Fruit fly (Drosophila melanogaster) whole organism, embryonic: ENCODE measurements around the gene Bx.

Experiments used
- Abd-B ChIP-seq: fragments of 200-800 bp; sonication (Bioruptor generic); optimal IDR thresholded peaks from 2 replicates; lab custom pipeline; 2018; ENCODE audit warnings: missing biosample characterization, mild to moderate bottlenecking, missing genetic modification characterization, moderate library complexity
- BEAF-32 ChIP-seq: fragments of 200-800 bp; sonication (Bioruptor generic); optimal IDR thresholded peaks from 3 replicates; lab custom pipeline; 2017; ENCODE audit warnings: missing biosample characterization, missing genetic modification characterization, mild to moderate bottlenecking, moderate library complexity, missing genetic modification reagents
- Blimp-1 ChIP-seq: fragments of 200-800 bp; sonication (Bioruptor generic); optimal IDR thresholded peaks from 3 replicates; lab custom pipeline; 2018; ENCODE audit warnings: missing biosample characterization, missing genetic modification characterization, mild to moderate bottlenecking, moderate library complexity, missing genetic modification reagents
- Bteb2 ChIP-seq: fragments of 200-800 bp; sonication (Bioruptor generic); optimal IDR thresholded peaks from 2 replicates; lab custom pipeline; 2016; ENCODE audit warnings: missing biosample characterization, missing genetic modification characterization
- CG12659 ChIP-seq: fragments of 200-800 bp; sonication (Bioruptor generic); optimal IDR thresholded peaks from 3 replicates; lab custom pipeline; 2017; ENCODE audit warnings: mild to moderate bottlenecking, missing biosample characterization, missing genetic modification reagents, missing genetic modification characterization
- CG14860 ChIP-seq: fragments of 200-800 bp; sonication (Bioruptor generic); IDR thresholded peaks from 3 replicates; pipeline ENCODE4 v1.3.6; 2022; ENCODE audit warnings: missing biosample characterization, missing genetic modification characterization; ENCODE audit not compliant: partially characterized antibody
- CG1647 ChIP-seq: fragments of 200-800 bp; sonication (Bioruptor generic); optimal IDR thresholded peaks from 3 replicates; lab custom pipeline; 2016; ENCODE audit warnings: missing biosample characterization, missing genetic modification characterization
- CG16779 ChIP-seq: fragments of 200-800 bp; sonication (Bioruptor generic); IDR thresholded peaks from 2 replicates; pipeline ENCODE4 v1.3.6; 2022; ENCODE audit warnings: missing biosample characterization, missing genetic modification characterization
- CG16815 ChIP-seq: fragments of 200-800 bp; sonication (Bioruptor generic); optimal IDR thresholded peaks from 3 replicates; lab custom pipeline; 2017; ENCODE audit warnings: missing biosample characterization, mild to moderate bottlenecking, missing genetic modification characterization
- CG17361 ChIP-seq: fragments of 200-800 bp; sonication (Bioruptor generic); IDR thresholded peaks from 3 replicates; pipeline ENCODE4 v1.3.6; 2022; ENCODE audit warnings: missing biosample characterization, missing genetic modification characterization
- CG18011 ChIP-seq: fragments of 200-800 bp; sonication (Bioruptor generic); optimal IDR thresholded peaks from 2 replicates; lab custom pipeline; 2017; ENCODE audit warnings: missing biosample characterization, missing genetic modification characterization, mild to moderate bottlenecking, moderate library complexity, missing genotype
- CG3065 ChIP-seq: fragments of 200-800 bp; sonication (Bioruptor generic); optimal IDR thresholded peaks from 2 replicates; lab custom pipeline; 2016; ENCODE audit warnings: missing biosample characterization, missing genetic modification characterization
- CG32532 ChIP-seq: fragments of 200-800 bp; sonication (Bioruptor generic); IDR thresholded peaks from 2 replicates; pipeline ENCODE4 v1.3.6; 2022; ENCODE audit warnings: missing biosample characterization, missing genetic modification characterization
- CG3726 ChIP-seq: fragments of 200-800 bp; sonication (Bioruptor generic); IDR thresholded peaks from 3 replicates; pipeline ENCODE4, ENCODE4 v1.3.6; 2022; ENCODE audit warnings: missing biosample characterization, missing genetic modification characterization
- CG3838 ChIP-seq: fragments of 200-800 bp; sonication (Bioruptor generic); optimal IDR thresholded peaks from 3 replicates; lab custom pipeline; 2016; ENCODE audit warnings: missing biosample characterization, missing genetic modification characterization
- CG3995 ChIP-seq: fragments of 200-800 bp; sonication (Bioruptor generic); optimal IDR thresholded peaks from 3 replicates; lab custom pipeline; 2016; ENCODE audit warnings: missing biosample characterization, missing genetic modification characterization
- CG4282 ChIP-seq: fragments of 200-800 bp; sonication (Bioruptor generic); optimal IDR thresholded peaks from 2 replicates; lab custom pipeline; 2016; ENCODE audit warnings: missing biosample characterization, missing genetic modification characterization
- CG6765 ChIP-seq: fragments of 200-800 bp; sonication (Bioruptor generic); optimal IDR thresholded peaks from 3 replicates; lab custom pipeline; 2017; ENCODE audit warnings: missing biosample characterization, mild to moderate bottlenecking, missing genetic modification characterization
- CG8281 ChIP-seq: fragments of 200-800 bp; sonication (Bioruptor generic); optimal IDR thresholded peaks from 2 replicates; lab custom pipeline; 2018; ENCODE audit warnings: missing biosample characterization, mild to moderate bottlenecking, missing genetic modification characterization, moderate library complexity
- CG9215 ChIP-seq: fragments of 200-800 bp; sonication (Bioruptor generic); IDR thresholded peaks from 2 replicates; pipeline ENCODE4 v1.3.6; 2022; ENCODE audit warnings: missing biosample characterization, missing genetic modification characterization
- Dfd ChIP-seq, 2 experiments: fragments of >200 bp; optimal IDR thresholded peaks; 2 replicates each; lab custom pipeline; 2017; ENCODE audit warnings: missing biosample characterization in 2 of 2, missing genetic modification characterization in 2 of 2
- Dref ChIP-seq: fragments of 200-800 bp; sonication (Bioruptor generic); IDR thresholded peaks from 2 replicates; pipeline ENCODE4 v1.3.6; 2022; ENCODE audit warnings: missing biosample characterization, missing genetic modification characterization
- Fer2 ChIP-seq: fragments of 200-800 bp; sonication (Bioruptor generic); optimal IDR thresholded peaks from 2 replicates; lab custom pipeline; 2018; ENCODE audit warnings: missing biosample characterization, mild to moderate bottlenecking, missing genetic modification characterization, moderate library complexity
- Gug ChIP-seq: fragments of 200-800 bp; sonication (Bioruptor generic); IDR thresholded peaks from 4 replicates; pipeline ENCODE4 v1.3.6; 2022; ENCODE audit warnings: missing biosample characterization, missing genetic modification characterization
- HLH4C ChIP-seq: fragments of 200-800 bp; sonication (Bioruptor generic); IDR thresholded peaks from 3 replicates; pipeline ENCODE4 v1.3.6; 2022; ENCODE audit warnings: missing biosample characterization, missing genetic modification characterization; ENCODE audit not compliant: partially characterized antibody
- Hr3 ChIP-seq: fragments of 200-800 bp; sonication (Bioruptor generic); optimal IDR thresholded peaks from 3 replicates; lab custom pipeline; 2016; ENCODE audit warnings: missing biosample characterization, missing genetic modification characterization
- Lim3 ChIP-seq: fragments of 200-800 bp; sonication (Bioruptor generic); IDR thresholded peaks from 2 replicates; pipeline ENCODE4 v1.3.6; 2022; ENCODE audit warnings: missing biosample characterization, missing genetic modification characterization
- MTF-1 ChIP-seq: fragments of 200-800 bp; sonication (Bioruptor generic); optimal IDR thresholded peaks from 2 replicates; lab custom pipeline; 2018; ENCODE audit warnings: missing biosample characterization, mild to moderate bottlenecking, missing genetic modification characterization, borderline replicate concordance
- Oaz ChIP-seq: fragments of 200-800 bp; sonication (Bioruptor generic); IDR thresholded peaks from 2 replicates; pipeline ENCODE4 v1.3.6; 2022; ENCODE audit warnings: missing biosample characterization, missing genetic modification characterization
- aop ChIP-seq: fragments of 200-800 bp; sonication (Bioruptor generic); IDR thresholded peaks from 2 replicates; pipeline ENCODE4 v1.3.6; 2022; ENCODE audit warnings: missing biosample characterization, missing genetic modification characterization
- bab2 ChIP-seq: fragments of 200-800 bp; sonication (Bioruptor generic); optimal IDR thresholded peaks from 2 replicates; lab custom pipeline; 2016; ENCODE audit warnings: missing biosample characterization, missing genetic modification characterization
- bbx ChIP-seq: fragments of 200-800 bp; sonication (Bioruptor generic); IDR thresholded peaks from 2 replicates; pipeline ENCODE4 v1.3.6; 2022; ENCODE audit warnings: missing biosample characterization, missing genetic modification characterization; ENCODE audit not compliant: partially characterized antibody
- bcd ChIP-seq: fragments of 200-800 bp; sonication (Bioruptor generic); optimal IDR thresholded peaks from 2 replicates; lab custom pipeline; 2017; ENCODE audit warnings: missing biosample characterization, mild to moderate bottlenecking, missing genetic modification characterization
- cad ChIP-seq: fragments of >200 bp; optimal IDR thresholded peaks from 2 replicates; lab custom pipeline; 2017; ENCODE audit warnings: missing biosample characterization, missing genetic modification characterization
- esg ChIP-seq: fragments of 200-800 bp; sonication (Bioruptor generic); conservative IDR thresholded peaks from 2 replicates; pipeline ENCODE4 v1.3.6; 2022; ENCODE audit warnings: missing biosample characterization, missing genetic modification characterization
- ewg ChIP-seq: fragments of 200-800 bp; sonication (Bioruptor generic); optimal IDR thresholded peaks from 3 replicates; lab custom pipeline; 2017; ENCODE audit warnings: mild to moderate bottlenecking, missing biosample characterization, missing genetic modification reagents, missing genetic modification characterization
- eyg ChIP-seq: fragments of 200-800 bp; sonication (Bioruptor generic); optimal IDR thresholded peaks from 3 replicates; lab custom pipeline; 2016; ENCODE audit warnings: missing biosample characterization, missing genetic modification characterization
- inv ChIP-seq: fragments of 200-800 bp; sonication (Bioruptor generic); IDR thresholded peaks from 2 replicates; pipeline ENCODE4 v1.3.6; 2022; ENCODE audit warnings: missing biosample characterization, missing genetic modification characterization; ENCODE audit not compliant: partially characterized antibody
- jigr1 ChIP-seq: fragments of 200-800 bp; sonication (Bioruptor generic); IDR thresholded peaks from 3 replicates; pipeline ENCODE4 v1.3.6; 2022; ENCODE audit warnings: missing biosample characterization, missing genetic modification characterization
- nerfin-1 ChIP-seq: fragments of 200-800 bp; sonication (Bioruptor generic); optimal IDR thresholded peaks from 3 replicates; lab custom pipeline; 2019; ENCODE audit warnings: missing biosample characterization, mild to moderate bottlenecking, missing genetic modification characterization, moderate library complexity
- nmo ChIP-seq: fragments of 200-800 bp; sonication (Bioruptor generic); optimal IDR thresholded peaks from 2 replicates; lab custom pipeline; 2018; ENCODE audit warnings: missing biosample characterization, mild to moderate bottlenecking, missing genetic modification characterization, moderate library complexity
- odd ChIP-seq: fragments of 200-800 bp; sonication (Bioruptor generic); optimal IDR thresholded peaks from 2 replicates; lab custom pipeline; 2017; ENCODE audit warnings: missing biosample characterization, mild to moderate bottlenecking, missing genetic modification characterization
- org-1 ChIP-seq: fragments of 200-800 bp; sonication (Bioruptor generic); optimal IDR thresholded peaks from 2 replicates; lab custom pipeline; 2017; ENCODE audit warnings: missing biosample characterization, missing genetic modification characterization
- pan ChIP-seq, 4 experiments: fragments of >200 bp in 3 of 4; fragments of 200-800 bp in 1 of 4; sonication (Bioruptor generic) in 1 of 4; optimal IDR thresholded peaks in 3 of 4; IDR thresholded peaks in 1 of 4; 2 replicates each; pipeline versions ENCODE4 v1.3.6 to Lab custom; 2017 to 2022; ENCODE audit warnings: missing biosample characterization in 2 of 4, missing genetic modification characterization in 2 of 4, mixed read lengths in 1 of 4
- rib ChIP-seq: fragments of 200-800 bp; sonication (Bioruptor generic); IDR thresholded peaks from 2 replicates; pipeline ENCODE4 v1.3.6; 2022; ENCODE audit warnings: missing biosample characterization, missing genetic modification characterization
- seq ChIP-seq: fragments of 200-800 bp; sonication (Bioruptor generic); IDR thresholded peaks from 2 replicates; pipeline ENCODE4 v1.3.6; 2022; ENCODE audit warnings: missing biosample characterization, missing genetic modification characterization
- tll ChIP-seq, 2 experiments: fragments of 200-800 bp in 1 of 2; fragments of >200 bp in 1 of 2; sonication (Bioruptor generic) in 1 of 2; optimal IDR thresholded peaks; 2 replicates each; lab custom pipeline; 2017 to 2019; ENCODE audit warnings: missing biosample characterization in 2 of 2, missing genetic modification characterization in 2 of 2, mild to moderate bottlenecking in 1 of 2, moderate library complexity in 1 of 2

The Bx gene

DNA sequence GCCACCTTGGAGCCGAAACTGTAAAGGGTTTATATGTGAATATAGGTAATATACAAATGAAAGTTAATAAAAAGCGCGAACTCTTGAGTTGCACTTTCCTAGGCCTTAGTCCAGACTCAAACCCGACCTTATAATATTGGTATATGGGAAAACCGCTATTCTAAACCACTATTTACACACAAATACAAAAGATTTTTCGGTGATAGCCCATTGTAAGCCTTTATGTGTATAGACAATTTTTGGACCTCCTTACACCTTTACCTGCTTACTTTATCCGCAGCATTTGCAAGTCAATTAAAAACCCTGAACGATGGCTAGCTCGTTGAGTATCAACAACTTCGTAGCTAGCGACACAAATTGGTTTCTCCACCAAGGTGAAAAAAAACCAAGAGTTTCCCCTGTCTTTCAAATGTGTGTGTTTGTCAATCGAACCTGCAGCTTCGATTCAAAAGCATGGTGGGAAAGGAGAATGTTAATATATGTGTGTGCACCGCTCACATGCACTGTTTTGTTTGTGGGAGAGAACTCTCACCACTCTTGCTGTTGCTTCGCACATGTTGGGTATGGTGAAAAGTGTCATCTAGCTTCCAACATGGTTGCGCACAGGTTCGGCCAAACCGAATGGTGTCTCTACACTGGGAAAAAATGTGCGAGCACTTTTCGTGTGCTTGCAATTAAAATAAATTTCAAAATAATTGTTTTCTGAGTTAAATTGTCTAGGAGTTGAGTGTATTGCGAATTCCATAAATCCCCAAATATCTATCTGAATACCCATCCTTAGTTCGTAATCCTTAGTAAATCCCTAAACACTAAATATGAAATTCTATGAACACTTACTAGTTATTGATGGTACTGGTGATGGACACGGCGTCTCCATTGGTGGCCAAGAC, 8.3 kb upstream of the Bx start (continued):
- TF ChIP-seq eyg (GFP tag; lab: Kevin White, UChicago) (peak; percentile 50), CG17361 (GFP tag; lab: Robert Waterston, UW) (peak; percentile 81), nerfin-1 (tag; lab: Kevin White, UChicago) (peak; percentile 10), bbx (GFP tag; lab: Robert Waterston, UW) (no peak), aop (GFP tag; lab: Robert Waterston, UW) (peak; percentile 34; the same call in 1 of the 2 replicates), CG3726 (GFP tag; lab: Robert Waterston, UW) (peak; percentile 54; the same call in 1 of the 3 replicates), CG16815 (GFP tag; lab: Kevin White, UChicago) (peak; percentile 46), Hr3 (GFP tag; lab: Kevin White, UChicago) (peak; percentile 53), inv (GFP tag; lab: Robert Waterston, UW) (no peak), odd (peak; percentile 31), org-1 (GFP tag; lab: Kevin White, UChicago) (peak; percentile 71), bcd (peak; percentile 77), CG16779 (GFP tag; lab: Robert Waterston, UW) (peak; percentile 74), CG1647 (peak; percentile 63), Oaz (GFP tag; lab: Robert Waterston, UW) (peak; percentile 51; the same call in 1 of the 2 replicates), Lim3 (GFP tag; lab: Robert Waterston, UW) (no peak), seq (GFP tag; lab: Robert Waterston, UW) (peak; percentile 81), bab2 (GFP tag; lab: Kevin White, UChicago) (peak; percentile 78), CG18011 (peak; percentile 68), Fer2 (tag; lab: Kevin White, UChicago) (no peak), CG3838 (GFP tag; lab: Kevin White, UChicago) (no peak), CG3995 (GFP tag; lab: Kevin White, UChicago) (no peak), cad (GFP tag; lab: Kevin White, UChicago) (no peak), Dfd (GFP tag; optimal IDR thresholded peaks at IDR 0.05; lab: Kevin White, UChicago) (no peak), Dref (GFP tag; lab: Robert Waterston, UW) (no peak), Abd-B (GFP tag; lab: Kevin White, UChicago) (peak; percentile 23), CG12659 (GFP tag; lab: Kevin White, UChicago) (peak; percentile 60), Gug (GFP tag; lab: Robert Waterston, UW) (peak; percentile 71; the same call in 3 of the 4 replicates), tll (GFP tag; optimal IDR thresholded peaks at IDR 0.05; lab: Kevin White, UChicago) (no peak), esg (GFP tag; lab: Robert Waterston, UW) (peak; percentile 67), Blimp-1 (GFP tag; lab: Kevin White, UChicago) (peak; percentile 79), CG14860 (GFP tag; lab: Robert Waterston, UW) (no peak), ewg (GFP tag; lab: Kevin White, UChicago) (peak; percentile 47), MTF-1 (GFP tag; lab: Kevin White, UChicago) (peak; percentile 63), BEAF-32 (GFP tag; lab: Kevin White, UChicago) (no peak), Bteb2 (peak; percentile 68), nmo (peak; percentile 67), CG4282 (GFP tag; lab: Kevin White, UChicago) (peak; percentile 16), pan (optimal IDR thresholded peaks at IDR 0.05; lab: Kevin White, UChicago) (no peak), pan (GFP tag; optimal IDR thresholded peaks at IDR 0.05 in 1 of 2, IDR thresholded peaks at IDR 0.05 in 1 of 2) (peak in 1 of 2 experiments; percentile 90), CG8281 (tag; lab: Kevin White, UChicago) (no peak), CG9215 (GFP tag; lab: Robert Waterston, UW) (peak; percentile 31), HLH4C (GFP tag; lab: Robert Waterston, UW) (no peak), CG6765 (GFP tag; lab: Kevin White, UChicago) (peak; percentile 67), rib (GFP tag; lab: Robert Waterston, UW) (no peak), jigr1 (GFP tag; lab: Robert Waterston, UW) (no peak), CG3065 (GFP tag; lab: Kevin White, UChicago) (peak; percentile 2), CG32532 (peak; percentile 85)
